Fruit fly (Drosophila melanogaster): ENCODE data around the gene ppk5.
A peak's percentile ranks its signal among the peaks of the same experiment; 100 is the strongest.

ppk5 gene

dm6 chr3L:21554752-21555151, 20.3 kb downstream of the ppk5 start, which contains the start of gene Wnk (continued):
- no peak for TF ChIP-seq Hr3 (GFP tag; optimal IDR thresholded peaks at IDR 0.05)
- no peak for TF ChIP-seq CG30403 (GFP tag; optimal IDR thresholded peaks at IDR 0.05)
- TF ChIP-seq fd3F (GFP tag; optimal IDR thresholded peaks at IDR 0.05) = no peak
- TF ChIP-seq pros (GFP tag; optimal IDR thresholded peaks at IDR 0.05) = no peak
- no peak for TF ChIP-seq CG11247 (GFP tag; IDR thresholded peaks at IDR 0.05)
- no peak for TF ChIP-seq NK7.1 (GFP tag; optimal IDR thresholded peaks at IDR 0.05)
- no peak for TF ChIP-seq br (optimal IDR thresholded peaks at IDR 0.05)
- TF ChIP-seq CG18599 (GFP tag; optimal IDR thresholded peaks at IDR 0.05) = no peak
- no peak for TF ChIP-seq cad (GFP tag; optimal IDR thresholded peaks at IDR 0.05)
- peak; percentile 33 for TF ChIP-seq CG9797 (GFP tag; optimal IDR thresholded peaks at IDR 0.05)
- TF ChIP-seq gce (GFP tag; IDR thresholded peaks at IDR 0.05) = no peak
- TF ChIP-seq ara (GFP tag; IDR thresholded peaks at IDR 0.05) = no peak
- TF ChIP-seq CG15479 (GFP tag; optimal IDR thresholded peaks at IDR 0.05) = no peak
- no peak for TF ChIP-seq nmo (GFP tag; optimal IDR thresholded peaks at IDR 0.05)
- no peak for TF ChIP-seq CG1832 (GFP tag; optimal IDR thresholded peaks at IDR 0.05)
- no peak for TF ChIP-seq CG18476 (GFP tag; optimal IDR thresholded peaks at IDR 0.05)
- TF ChIP-seq CG17385 (GFP tag; optimal IDR thresholded peaks at IDR 0.05) = no peak
- TF ChIP-seq wdn (GFP tag; IDR thresholded peaks at IDR 0.05) = no peak
- no peak for TF ChIP-seq salm (tag; optimal IDR thresholded peaks at IDR 0.05)
- no peak for TF ChIP-seq CG9437 (GFP tag; optimal IDR thresholded peaks at IDR 0.05)
- TF ChIP-seq Trl (optimal IDR thresholded peaks at IDR 0.05) = no peak
- no peak for TF ChIP-seq Trl (GFP tag; optimal IDR thresholded peaks at IDR 0.05)
- no peak for TF ChIP-seq Drgx (GFP tag; IDR thresholded peaks at IDR 0.05)
- TF ChIP-seq CG2202 (tag; optimal IDR thresholded peaks at IDR 0.05) = no peak
- TF ChIP-seq HmgZ (tag; optimal IDR thresholded peaks at IDR 0.05) = peak; percentile 30
- no peak for TF ChIP-seq H15 (GFP tag; IDR thresholded peaks at IDR 0.05)
- no peak for TF ChIP-seq eyg (GFP tag; optimal IDR thresholded peaks at IDR 0.05)
- TF ChIP-seq CG12942 (GFP tag; optimal IDR thresholded peaks at IDR 0.05) = no peak
- no peak for TF ChIP-seq seq (GFP tag; IDR thresholded peaks at IDR 0.05)
- no peak for TF ChIP-seq CG12236 (GFP tag; optimal IDR thresholded peaks at IDR 0.05)
- TF ChIP-seq p53 (GFP tag; optimal IDR thresholded peaks at IDR 0.05) = no peak
- no peak for TF ChIP-seq oc (tag; optimal IDR thresholded peaks at IDR 0.05)
- no peak for TF ChIP-seq Lim3 (GFP tag; IDR thresholded peaks at IDR 0.05)
- no peak for TF ChIP-seq CG43689 (GFP tag; IDR thresholded peaks at IDR 0.05)
- peak; percentile 85 for TF ChIP-seq CG13287 (GFP tag; IDR thresholded peaks at IDR 0.05; ENCODE audit: partially characterized antibody)
- no peak for TF ChIP-seq sens (GFP tag)
- no peak for TF ChIP-seq Dip3 (GFP tag; optimal IDR thresholded peaks at IDR 0.05)
- TF ChIP-seq Scr (GFP tag; IDR thresholded peaks at IDR 0.05; ENCODE audit: partially characterized antibody) = peak; percentile 73
- no peak for TF ChIP-seq D19A (tag; optimal IDR thresholded peaks at IDR 0.05)
- TF ChIP-seq Oaz (GFP tag; IDR thresholded peaks at IDR 0.05) = no peak
- no peak for TF ChIP-seq E2f1 (GFP tag; IDR thresholded peaks at IDR 0.05)
- TF ChIP-seq CG11085 (GFP tag; IDR thresholded peaks at IDR 0.05) = no peak
- peak; percentile 71 for TF ChIP-seq knrl (GFP tag; IDR thresholded peaks at IDR 0.05; ENCODE audit: partially characterized antibody)
- no peak for TF ChIP-seq Spps (tag; optimal IDR thresholded peaks at IDR 0.05)
- no peak for TF ChIP-seq CG7357 (GFP tag; IDR thresholded peaks at IDR 0.05)
- TF ChIP-seq YL-1 (GFP tag; optimal IDR thresholded peaks at IDR 0.05) = peak; percentile 81
- no peak for TF ChIP-seq CrebB (tag; optimal IDR thresholded peaks at IDR 0.05)
- TF ChIP-seq Opbp (GFP tag; IDR thresholded peaks at IDR 0.05; ENCODE audit: partially characterized antibody) = peak; percentile 83
- no peak for TF ChIP-seq CG8089 (GFP tag; optimal IDR thresholded peaks at IDR 0.05)
- TF ChIP-seq pho (GFP tag; optimal IDR thresholded peaks at IDR 0.05) = no peak
- TF ChIP-seq zfh2 (GFP tag; optimal IDR thresholded peaks at IDR 0.05) = no peak
- TF ChIP-seq crol (GFP tag; IDR thresholded peaks at IDR 0.05) = no peak
- TF ChIP-seq aop (GFP tag; IDR thresholded peaks at IDR 0.05) = no peak
- TF ChIP-seq sug (tag; optimal IDR thresholded peaks at IDR 0.05) = no peak

Measured in whole organism, embryonic.